Worm (Caenorhabditis elegans): ENCODE data around the gene R05C11.2.
A peak's percentile ranks its signal among the peaks of the same experiment; 100 is the strongest.
"Not testable (repeated sequence)": the region's sequence is repeated elsewhere in the genome, so short reads cannot be mapped to it uniquely, and the experiment has no call there.

Gene R05C11.2

ce11 chrIV:2065895-2066294 is 7.0 kb upstream of the R05C11.2 start, which contains the start of gene arrd-26:
arrd-26 (plus strand) TSS chrIV:2066195.
- TF ChIP-seq ama-1 (optimal IDR thresholded peaks at IDR 0.05) (no peak), aly-1 (tag; optimal IDR thresholded peaks at IDR 0.05) (no peak), ets-7 (tag; optimal IDR thresholded peaks at IDR 0.05) (no peak), hmbx-1 (tag; optimal IDR thresholded peaks at IDR 0.05) (no peak), sea-1 (GFP tag; conservative IDR thresholded peaks at IDR 0.05) (no peak), flt-1 (GFP tag; IDR thresholded peaks at IDR 0.05) (no peak), scrt-1 (GFP tag; IDR thresholded peaks at IDR 0.05) (no peak), ceh-36 (tag; optimal IDR thresholded peaks at IDR 0.05) (no peak), hnd-1 (tag; optimal IDR thresholded peaks at IDR 0.05) (no peak), tbx-11 (GFP tag; IDR thresholded peaks at IDR 0.05) (no peak), ceh-13 (GFP tag; optimal IDR thresholded peaks at IDR 0.05) (no peak), B0310.2 (tag; optimal IDR thresholded peaks at IDR 0.05) (no peak), hmg-4 (GFP tag; optimal IDR thresholded peaks at IDR 0.05) (no peak), pes-1 (GFP tag; IDR thresholded peaks at IDR 0.05) (no peak), tra-4 (tag; optimal IDR thresholded peaks at IDR 0.05) (no peak), tbx-37 (GFP tag; conservative IDR thresholded peaks at IDR 0.05) (no peak), F13C5.2 (tag; optimal IDR thresholded peaks at IDR 0.05) (no peak)

DNA sequence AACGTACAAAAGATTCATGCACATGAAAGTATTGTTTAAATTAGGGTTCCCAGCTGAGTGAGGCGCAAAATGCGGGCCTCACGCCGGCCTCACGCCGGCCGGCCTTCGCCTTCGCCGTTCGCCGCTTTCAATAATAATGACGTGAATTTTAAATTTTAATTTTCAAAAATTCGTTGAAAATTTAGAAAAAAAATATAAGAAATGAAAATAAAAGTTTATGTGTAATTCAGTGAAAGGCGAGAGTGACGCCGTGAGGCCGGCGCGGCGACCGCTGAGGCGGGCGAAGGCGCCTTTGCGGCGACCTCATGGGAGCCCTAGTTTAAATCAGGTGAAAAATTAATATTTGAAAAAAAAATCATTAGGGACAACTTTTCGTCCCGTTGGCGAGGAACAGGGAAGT is 1.4 kb downstream of the R05C11.2 start:
- TF ChIP-seq hmbx-1 (tag; optimal IDR thresholded peaks at IDR 0.05) (no peak), tbx-11 (GFP tag; IDR thresholded peaks at IDR 0.05) (no peak), B0310.2 (tag; optimal IDR thresholded peaks at IDR 0.05) (no peak), pes-1 (GFP tag; IDR thresholded peaks at IDR 0.05) (no peak; the same call in 1 of the 2 replicates), ceh-13 (GFP tag; optimal IDR thresholded peaks at IDR 0.05) (no peak), ama-1 (optimal IDR thresholded peaks at IDR 0.05) (no peak), flt-1 (GFP tag; IDR thresholded peaks at IDR 0.05) (no peak), tbx-37 (GFP tag; conservative IDR thresholded peaks at IDR 0.05) (no peak), F13C5.2 (tag; optimal IDR thresholded peaks at IDR 0.05) (no peak), ceh-36 (tag; optimal IDR thresholded peaks at IDR 0.05) (no peak)

ce11 chrIV:2053591-2053990 is 5.3 kb downstream of the R05C11.2 start:
- TF ChIP-seq scrt-1 (GFP tag; IDR thresholded peaks at IDR 0.05) (no peak), tra-4 (tag; optimal IDR thresholded peaks at IDR 0.05) (no peak), ceh-13 (GFP tag; optimal IDR thresholded peaks at IDR 0.05) (no peak), flt-1 (GFP tag; IDR thresholded peaks at IDR 0.05) (no peak), hmg-4 (GFP tag; optimal IDR thresholded peaks at IDR 0.05) (no peak), aly-1 (tag; optimal IDR thresholded peaks at IDR 0.05) (no peak), tbx-37 (GFP tag; conservative IDR thresholded peaks at IDR 0.05) (no peak), ceh-36 (tag; optimal IDR thresholded peaks at IDR 0.05) (no peak), hnd-1 (tag; optimal IDR thresholded peaks at IDR 0.05) (no peak), tbx-11 (GFP tag; IDR thresholded peaks at IDR 0.05) (no peak), hmbx-1 (tag; optimal IDR thresholded peaks at IDR 0.05) (no peak), ets-7 (tag; optimal IDR thresholded peaks at IDR 0.05) (no peak), ama-1 (optimal IDR thresholded peaks at IDR 0.05) (no peak), sea-1 (GFP tag; conservative IDR thresholded peaks at IDR 0.05) (no peak), pes-1 (GFP tag; IDR thresholded peaks at IDR 0.05) (no peak), F13C5.2 (tag; optimal IDR thresholded peaks at IDR 0.05) (no peak), B0310.2 (tag; optimal IDR thresholded peaks at IDR 0.05) (no peak)

- no peak for TF ChIP-seq ets-7 (tag; optimal IDR thresholded peaks at IDR 0.05)
Measured at ce11 chrIV:2052337-2052736, 6.6 kb downstream of the R05C11.2 start.

DNA sequence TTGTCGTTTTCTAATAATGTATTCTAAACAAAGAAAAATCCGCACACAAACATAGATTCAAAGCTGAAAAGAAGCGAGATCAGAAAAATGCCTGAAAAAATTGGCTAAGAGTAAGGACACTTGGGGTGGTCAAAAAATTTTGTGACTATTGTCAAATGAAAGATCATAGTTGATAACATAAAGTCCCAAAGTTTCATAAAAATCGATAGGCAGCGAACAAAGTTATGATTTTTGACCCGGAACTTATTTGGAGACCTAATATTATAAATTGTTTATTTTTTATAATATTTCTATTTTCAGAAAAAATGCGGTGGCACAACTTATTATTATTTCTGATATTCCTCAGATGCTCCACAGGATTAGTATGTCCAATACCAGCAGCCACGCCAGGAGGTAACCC is 7.7 kb downstream of the R05C11.2 start, which contains the start of gene R05C11.4:
Gene R05C11.4 (plus strand): TSS at position 301 of the 400 bp plus-strand sequence.
- not testable (repeated sequence) for TF ChIP-seq hmg-4 (GFP tag; optimal IDR thresholded peaks at IDR 0.05); ama-1 (optimal IDR thresholded peaks at IDR 0.05); tbx-37 (GFP tag; conservative IDR thresholded peaks at IDR 0.05)

- TF ChIP-seq tra-4 (tag; optimal IDR thresholded peaks at IDR 0.05) (no peak), tbx-11 (GFP tag; IDR thresholded peaks at IDR 0.05) (no peak), hnd-1 (tag; optimal IDR thresholded peaks at IDR 0.05) (no peak), hmbx-1 (tag; optimal IDR thresholded peaks at IDR 0.05) (no peak), ets-7 (tag; optimal IDR thresholded peaks at IDR 0.05) (no peak), flt-1 (GFP tag; IDR thresholded peaks at IDR 0.05) (no peak), F13C5.2 (tag; optimal IDR thresholded peaks at IDR 0.05) (peak; percentile 57), hmg-4 (GFP tag; optimal IDR thresholded peaks at IDR 0.05) (peak; percentile 51), ceh-36 (tag; optimal IDR thresholded peaks at IDR 0.05) (no peak), tbx-37 (GFP tag; conservative IDR thresholded peaks at IDR 0.05) (no peak)
Measured at ce11 chrIV:2048839-2049238, 10.1 kb downstream of the R05C11.2 start.

- no peak for TF ChIP-seq tra-4 (tag; optimal IDR thresholded peaks at IDR 0.05)
- TF ChIP-seq flt-1 (GFP tag; IDR thresholded peaks at IDR 0.05) = no peak
- TF ChIP-seq B0310.2 (tag; optimal IDR thresholded peaks at IDR 0.05) = no peak
- TF ChIP-seq pes-1 (GFP tag; IDR thresholded peaks at IDR 0.05) = no peak
- TF ChIP-seq ama-1 (optimal IDR thresholded peaks at IDR 0.05) = no peak
- no peak for TF ChIP-seq F13C5.2 (tag; optimal IDR thresholded peaks at IDR 0.05)
- no peak for TF ChIP-seq ceh-13 (GFP tag; optimal IDR thresholded peaks at IDR 0.05)
- TF ChIP-seq tbx-37 (GFP tag; conservative IDR thresholded peaks at IDR 0.05) = no peak
- no peak for TF ChIP-seq scrt-1 (GFP tag; IDR thresholded peaks at IDR 0.05)
- no peak for TF ChIP-seq hmg-4 (GFP tag; optimal IDR thresholded peaks at IDR 0.05)
- TF ChIP-seq ets-7 (tag; optimal IDR thresholded peaks at IDR 0.05) = no peak
- TF ChIP-seq aly-1 (tag; optimal IDR thresholded peaks at IDR 0.05) = no peak
- no peak for TF ChIP-seq sea-1 (GFP tag; conservative IDR thresholded peaks at IDR 0.05)
- no peak for TF ChIP-seq tbx-11 (GFP tag; IDR thresholded peaks at IDR 0.05)
- no peak for TF ChIP-seq hmbx-1 (tag; optimal IDR thresholded peaks at IDR 0.05)
- TF ChIP-seq ceh-36 (tag; optimal IDR thresholded peaks at IDR 0.05) = no peak
- no peak for TF ChIP-seq hnd-1 (tag; optimal IDR thresholded peaks at IDR 0.05)
Measured at ce11 chrIV:2037497-2037896, 21.4 kb downstream of the R05C11.2 start.

DNA sequence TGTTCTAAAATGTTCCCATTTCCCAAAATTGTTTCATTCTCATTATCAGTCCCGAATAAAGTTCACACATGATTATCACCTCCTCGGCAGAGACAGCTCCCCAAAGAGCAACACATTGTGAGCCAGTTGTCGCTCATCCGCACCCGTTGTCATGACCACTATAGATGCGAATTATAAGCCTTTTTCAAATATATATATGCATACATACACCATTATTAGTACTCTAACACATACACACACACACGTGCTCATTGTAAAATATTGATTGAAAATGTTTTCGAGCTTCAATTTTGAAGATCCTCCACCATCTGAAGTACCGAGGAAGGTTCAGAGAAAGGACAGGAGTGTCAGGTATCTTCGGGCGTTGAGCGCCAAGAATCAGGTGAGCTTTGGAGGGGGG is 21.9 kb downstream of the R05C11.2 start, which contains the start of the genes Y76B12C.9 and cng-2:
Gene Y76B12C.9 (minus strand): TSS at position 101 of the 400 bp plus-strand sequence.
Gene cng-2 (plus strand): TSS at position 218 of the 400 bp plus-strand sequence.
- no peak for TF ChIP-seq sea-1 (GFP tag; conservative IDR thresholded peaks at IDR 0.05)
- no peak for TF ChIP-seq tbx-37 (GFP tag; conservative IDR thresholded peaks at IDR 0.05)
- TF ChIP-seq flt-1 (GFP tag; IDR thresholded peaks at IDR 0.05) = no peak
- TF ChIP-seq F13C5.2 (tag; optimal IDR thresholded peaks at IDR 0.05) = no peak
- no peak for TF ChIP-seq scrt-1 (GFP tag; IDR thresholded peaks at IDR 0.05)
- TF ChIP-seq ceh-13 (GFP tag; optimal IDR thresholded peaks at IDR 0.05) = no peak
- no peak for TF ChIP-seq pes-1 (GFP tag; IDR thresholded peaks at IDR 0.05)
- no peak for TF ChIP-seq B0310.2 (tag; optimal IDR thresholded peaks at IDR 0.05)
- TF ChIP-seq hmbx-1 (tag; optimal IDR thresholded peaks at IDR 0.05) = no peak
- no peak for TF ChIP-seq hmg-4 (GFP tag; optimal IDR thresholded peaks at IDR 0.05)
- TF ChIP-seq tra-4 (tag; optimal IDR thresholded peaks at IDR 0.05) = no peak
- TF ChIP-seq ama-1 (optimal IDR thresholded peaks at IDR 0.05) = no peak

Data from whole organism, early embryonic.